Worm (Caenorhabditis elegans): ENCODE measurements around the gene cyp-35A1.

cyp-35A1 gene

ce11 chrV:7325285-7325684 is 36.3 kb downstream of the cyp-35A1 start, which contains the start of gene srx-92:
TSS of gene srx-92 (minus strand) at chrV:7325385.
- no peak for TF ChIP-seq ets-4 (tag; optimal IDR thresholded peaks at IDR 0.05)
- no peak for TF ChIP-seq nhr-11 (tag; optimal IDR thresholded peaks at IDR 0.05)
- no peak for TF ChIP-seq ceh-14 (tag; optimal IDR thresholded peaks at IDR 0.05)
- TF ChIP-seq ztf-16 (tag; optimal IDR thresholded peaks at IDR 0.05) = no peak
- no peak for TF ChIP-seq rnt-1 (tag; optimal IDR thresholded peaks at IDR 0.05)
- TF ChIP-seq ceh-45 (GFP tag; IDR thresholded peaks at IDR 0.05) = no peak
- no peak for TF ChIP-seq ceh-48 (tag; optimal IDR thresholded peaks at IDR 0.05)
- TF ChIP-seq pros-1 (tag; optimal IDR thresholded peaks at IDR 0.05) = no peak
- TF ChIP-seq C08G9.2 (tag; optimal IDR thresholded peaks at IDR 0.05) = no peak
- no peak for TF ChIP-seq ceh-9 (tag; optimal IDR thresholded peaks at IDR 0.05)
- TF ChIP-seq ceh-24 (tag; optimal IDR thresholded peaks at IDR 0.05) = no peak
- TF ChIP-seq ceh-19 (GFP tag; optimal IDR thresholded peaks at IDR 0.05) = no peak
- no peak for TF ChIP-seq pha-4 (tag; optimal IDR thresholded peaks at IDR 0.05)
- TF ChIP-seq nhr-232 (tag; optimal IDR thresholded peaks at IDR 0.05) = no peak

ce11 chrV:7321915-7322314 is 39.7 kb downstream of the cyp-35A1 start, which contains the start of gene F10G2.10:
TSS of gene F10G2.10 (plus strand) at chrV:7322215.
- TF ChIP-seq ztf-16 (tag; optimal IDR thresholded peaks at IDR 0.05) = no peak
- no peak for TF ChIP-seq hlh-15 (tag; optimal IDR thresholded peaks at IDR 0.05)
- no peak for TF ChIP-seq ceh-9 (tag; optimal IDR thresholded peaks at IDR 0.05)
- no peak for TF ChIP-seq K09A11.1 (tag; optimal IDR thresholded peaks at IDR 0.05; ENCODE audit: insufficient read depth)
- TF ChIP-seq ceh-22 (tag; optimal IDR thresholded peaks at IDR 0.05) = no peak
- TF ChIP-seq syd-9 (tag; optimal IDR thresholded peaks at IDR 0.05) = no peak
- TF ChIP-seq nfya-1 (tag; optimal IDR thresholded peaks at IDR 0.05) = no peak
- TF ChIP-seq zip-5 (tag; optimal IDR thresholded peaks at IDR 0.05) = no peak
- TF ChIP-seq fkh-10 (GFP tag; optimal IDR thresholded peaks at IDR 0.05) = no peak
- no peak for TF ChIP-seq ref-2 (tag; optimal IDR thresholded peaks at IDR 0.05)
- no peak for TF ChIP-seq ceh-30 (tag; optimal IDR thresholded peaks at IDR 0.05)
- TF ChIP-seq tbx-7 (tag; optimal IDR thresholded peaks at IDR 0.05) = no peak
- TF ChIP-seq eyg-1 (tag; optimal IDR thresholded peaks at IDR 0.05) = no peak
- no peak for TF ChIP-seq hlh-8 (tag; optimal IDR thresholded peaks at IDR 0.05)
- TF ChIP-seq ceh-24 (tag; optimal IDR thresholded peaks at IDR 0.05) = no peak

ce11 chrV:7320909-7321308 is 40.7 kb downstream of the cyp-35A1 start, which contains the start of gene lmd-4:
TSS of gene lmd-4 (minus strand) at chrV:7321009.
- TF ChIP-seq ama-1 (optimal IDR thresholded peaks at IDR 0.05) = no peak
- TF ChIP-seq tbx-2 (tag; optimal IDR thresholded peaks at IDR 0.05) = no peak
- TF ChIP-seq zip-5 (tag; optimal IDR thresholded peaks at IDR 0.05) = no peak
- TF ChIP-seq ztf-16 (tag; optimal IDR thresholded peaks at IDR 0.05) = no peak
- no peak for TF ChIP-seq syd-9 (tag; optimal IDR thresholded peaks at IDR 0.05)
- TF ChIP-seq ahr-1 (tag; optimal IDR thresholded peaks at IDR 0.05) = no peak
- TF ChIP-seq ceh-30 (tag; optimal IDR thresholded peaks at IDR 0.05) = no peak
- TF ChIP-seq ceh-14 (tag; optimal IDR thresholded peaks at IDR 0.05) = no peak
- TF ChIP-seq rnt-1 (tag; optimal IDR thresholded peaks at IDR 0.05) = no peak
- TF ChIP-seq ceh-9 (tag; optimal IDR thresholded peaks at IDR 0.05) = no peak
- no peak for TF ChIP-seq lin-11 (tag; optimal IDR thresholded peaks at IDR 0.05)
- TF ChIP-seq ceh-18 (tag; optimal IDR thresholded peaks at IDR 0.05) = no peak
- no peak for TF ChIP-seq hlh-6 (tag; optimal IDR thresholded peaks at IDR 0.05)
- TF ChIP-seq ttx-3 (tag; optimal IDR thresholded peaks at IDR 0.05) = no peak
- no peak for TF ChIP-seq nhr-232 (tag; optimal IDR thresholded peaks at IDR 0.05)
- TF ChIP-seq madf-2 (tag; optimal IDR thresholded peaks at IDR 0.05) = no peak

ce11 chrV:7313233-7313632 is 48.3 kb downstream of the cyp-35A1 start, which contains the start of gene srx-6:
TSS of gene srx-6 (minus strand) at chrV:7313333.
- TF ChIP-seq F13H6.1 (tag; optimal IDR thresholded peaks at IDR 0.05) (no peak), C38D4.7 (GFP tag; optimal IDR thresholded peaks at IDR 0.05) (no peak), ceh-19 (GFP tag; optimal IDR thresholded peaks at IDR 0.05) (no peak), ceh-2 (tag; optimal IDR thresholded peaks at IDR 0.05) (no peak), ama-1 (optimal IDR thresholded peaks at IDR 0.05) (no peak), ceh-34 (tag; optimal IDR thresholded peaks at IDR 0.05) (no peak), hlh-30 (tag; optimal IDR thresholded peaks at IDR 0.05; ENCODE audit: insufficient read depth) (no peak), madf-2 (tag; optimal IDR thresholded peaks at IDR 0.05) (no peak), unc-86 (tag; optimal IDR thresholded peaks at IDR 0.05) (no peak), ttx-3 (tag; optimal IDR thresholded peaks at IDR 0.05) (no peak), nfya-1 (tag; optimal IDR thresholded peaks at IDR 0.05) (no peak), pat-9 (tag; optimal IDR thresholded peaks at IDR 0.05) (no peak), T23F11.4 (GFP tag; optimal IDR thresholded peaks at IDR 0.05) (no peak), odd-2 (tag; optimal IDR thresholded peaks at IDR 0.05) (no peak), pax-1 (tag; optimal IDR thresholded peaks at IDR 0.05) (no peak), eyg-1 (tag; optimal IDR thresholded peaks at IDR 0.05) (no peak), tbx-7 (tag; optimal IDR thresholded peaks at IDR 0.05) (no peak)
